Worm (Caenorhabditis elegans) whole organism, young adult: ENCODE results near the gene gcy-14.

Source experiments
- B0019.2 ChIP-seq: fragments of 200-800 bp; sonication (Bioruptor generic); conservative IDR thresholded peaks from 2 replicates; pipeline ENCODE4 v1.3.6; 2022; ENCODE audit warnings: missing genetic modification reagents, missing genetic modification characterization, missing compliant biosample characterization
- B0261.1 ChIP-seq: sonication (generic microtip); optimal IDR thresholded peaks from 2 replicates; lab custom pipeline; 2016; ENCODE audit warnings: mild to moderate bottlenecking, missing genetic modification characterization, moderate library complexity, missing compliant biosample characterization
- C06A6.2 ChIP-seq: fragments of 200-800 bp; sonication (Bioruptor generic); conservative IDR thresholded peaks from 2 replicates; pipeline ENCODE4 v1.3.6; 2022; ENCODE audit warnings: missing genetic modification characterization, missing compliant biosample characterization
- D2030.7 ChIP-seq: fragments of 200-800 bp; sonication (Bioruptor generic); IDR thresholded peaks from 2 replicates; pipeline ENCODE4 v1.3.6; 2022; ENCODE audit warnings: missing genetic modification reagents, missing genetic modification characterization, missing compliant biosample characterization
- F22D6.2 ChIP-seq: sonication (generic microtip); optimal IDR thresholded peaks from 2 replicates; lab custom pipeline; 2016; ENCODE audit warnings: mild to moderate bottlenecking, missing genetic modification characterization, missing compliant biosample characterization
- F33H1.4 ChIP-seq: fragments of 200-800 bp; sonication (Bioruptor generic); IDR thresholded peaks from 2 replicates; pipeline ENCODE4 v1.3.6; 2022; ENCODE audit warnings: missing genetic modification reagents, missing genetic modification characterization, missing compliant biosample characterization
- F37B4.10 ChIP-seq: fragments of 200-800 bp; sonication (Bioruptor generic); IDR thresholded peaks from 2 replicates; pipeline ENCODE4 v1.3.6; 2022; ENCODE audit warnings: missing genetic modification characterization, missing compliant biosample characterization
- F39B2.1 ChIP-seq: fragments of 200-800 bp; sonication (Bioruptor generic); IDR thresholded peaks from 2 replicates; pipeline ENCODE4 v1.3.6; 2022; ENCODE audit warnings: missing genetic modification reagents, missing genetic modification characterization, missing compliant biosample characterization
- F52B5.7 ChIP-seq: sonication (generic microtip); optimal IDR thresholded peaks from 2 replicates; lab custom pipeline; 2016; ENCODE audit warnings: mild to moderate bottlenecking, missing genetic modification characterization, missing compliant biosample characterization
- F57C9.4 ChIP-seq: sonication (generic microtip); optimal IDR thresholded peaks from 2 replicates; lab custom pipeline; 2017; ENCODE audit warnings: mild to moderate bottlenecking, missing genetic modification characterization, missing compliant biosample characterization
- K11D2.4 ChIP-seq: fragments of 200-800 bp; sonication (Bioruptor generic); IDR thresholded peaks from 2 replicates; pipeline ENCODE4 v1.3.6; 2022; ENCODE audit warnings: missing genetic modification reagents, missing genetic modification characterization, missing compliant biosample characterization
- Y56A3A.18 ChIP-seq: fragments of 200-800 bp; sonication (Bioruptor generic); IDR thresholded peaks from 2 replicates; pipeline ENCODE4 v1.3.6; 2022; ENCODE audit warnings: missing genetic modification reagents, missing genetic modification characterization, missing compliant biosample characterization
- aptf-3 ChIP-seq: fragments of 200-800 bp; sonication (Bioruptor generic); IDR thresholded peaks from 2 replicates; pipeline ENCODE4 v1.3.6; 2022; ENCODE audit warnings: missing genetic modification characterization, missing compliant biosample characterization
- atf-7 ChIP-seq: sonication (generic microtip); optimal IDR thresholded peaks from 2 replicates; lab custom pipeline; 2017; ENCODE audit warnings: mild to moderate bottlenecking, missing genetic modification characterization, missing compliant biosample characterization
- athp-1 ChIP-seq: sonication (generic microtip); optimal IDR thresholded peaks from 2 replicates; lab custom pipeline; 2017; ENCODE audit warnings: mild to moderate bottlenecking, missing genetic modification characterization, missing compliant biosample characterization
- bed-1 ChIP-seq: fragments of 200-800 bp; sonication (Bioruptor generic); IDR thresholded peaks from 2 replicates; pipeline ENCODE4 v1.3.6; 2022; ENCODE audit warnings: missing genetic modification reagents, missing genetic modification characterization, missing compliant biosample characterization
- bed-2 ChIP-seq: fragments of 200-800 bp; sonication (Bioruptor generic); IDR thresholded peaks from 2 replicates; pipeline ENCODE4 v1.3.6; 2022; ENCODE audit warnings: missing genetic modification reagents, missing genetic modification characterization, missing compliant biosample characterization
- ccch-3 ChIP-seq: fragments of 200-800 bp; sonication (Bioruptor generic); optimal IDR thresholded peaks from 2 replicates; lab custom pipeline; 2018; ENCODE audit warnings: mild to moderate bottlenecking, missing genetic modification characterization, missing compliant biosample characterization
- ceh-100 ChIP-seq: fragments of 200-800 bp; sonication (Bioruptor generic); IDR thresholded peaks from 2 replicates; pipeline ENCODE4 v1.3.6; 2022; ENCODE audit warnings: missing genetic modification reagents, missing genetic modification characterization, missing compliant biosample characterization
- ceh-27 ChIP-seq: fragments of 200-800 bp; sonication (Bioruptor generic); optimal IDR thresholded peaks from 2 replicates; lab custom pipeline; 2018; ENCODE audit warnings: mild to moderate bottlenecking, missing genetic modification characterization, moderate library complexity, missing compliant biosample characterization
- ceh-79 ChIP-seq: sonication (generic microtip); optimal IDR thresholded peaks from 2 replicates; lab custom pipeline; 2017; ENCODE audit warnings: mild to moderate bottlenecking, missing genetic modification characterization, missing compliant biosample characterization
- dox-1 ChIP-seq: fragments of 200-800 bp; sonication (Bioruptor generic); IDR thresholded peaks from 2 replicates; pipeline ENCODE4 v1.3.6; 2022; ENCODE audit warnings: missing genetic modification reagents, missing genetic modification characterization, missing compliant biosample characterization
- dpff-1 ChIP-seq: sonication (generic microtip); optimal IDR thresholded peaks from 2 replicates; lab custom pipeline; 2017; ENCODE audit warnings: mild to moderate bottlenecking, missing genetic modification characterization, missing compliant biosample characterization
- dpl-1 ChIP-seq: fragments of 150-350 bp; optimal IDR thresholded peaks from 2 replicates; lab custom pipeline; 2014; ENCODE audit warnings: missing biosample characterization, missing genetic modification reagents, missing genetic modification characterization
- egl-18 ChIP-seq: fragments of 200-800 bp; sonication (Bioruptor generic); IDR thresholded peaks from 2 replicates; pipeline ENCODE4 v1.3.6; 2022; ENCODE audit warnings: missing genetic modification reagents, missing genetic modification characterization, missing compliant biosample characterization
- egrh-3 ChIP-seq: fragments of 200-800 bp; sonication (Bioruptor generic); IDR thresholded peaks from 2 replicates; pipeline ENCODE4 v1.3.6; 2022; ENCODE audit warnings: missing genetic modification reagents, missing genetic modification characterization, missing compliant biosample characterization
- ets-4 ChIP-seq: fragments of 200-800 bp; sonication (Bioruptor generic); optimal IDR thresholded peaks from 2 replicates; lab custom pipeline; 2018; ENCODE audit warnings: mild to moderate bottlenecking, missing genetic modification characterization, missing compliant biosample characterization
- fkh-3 ChIP-seq: sonication (generic microtip); optimal IDR thresholded peaks from 2 replicates; lab custom pipeline; 2016; ENCODE audit warnings: mild to moderate bottlenecking, missing genetic modification characterization, missing compliant biosample characterization
- him-1 ChIP-seq: sonication (generic microtip); optimal IDR thresholded peaks from 2 replicates; lab custom pipeline; 2016; ENCODE audit warnings: missing genotype, missing genetic modification reagents, missing genetic modification characterization, missing compliant biosample characterization
- let-607 ChIP-seq, 2 experiments: fragments of 200-800 bp in 1 of 2; sonication (Bioruptor generic) in 1 of 2; sonication (generic microtip) in 1 of 2; optimal IDR thresholded peaks; 2 replicates each; lab custom pipeline; 2016 to 2018; ENCODE audit warnings: mild to moderate bottlenecking in 2 of 2, missing compliant biosample characterization in 2 of 2, missing genetic modification characterization in 2 of 2, moderate library complexity in 2 of 2, missing genotype in 1 of 2
- lin-40 ChIP-seq: sonication (generic microtip); optimal IDR thresholded peaks from 2 replicates; lab custom pipeline; 2016; ENCODE audit warnings: missing genetic modification characterization, mild to moderate bottlenecking, missing compliant biosample characterization, missing genotype, missing genetic modification reagents
- lin-54 ChIP-seq: fragments of 200-800 bp; sonication (Bioruptor generic); optimal IDR thresholded peaks from 2 replicates; lab custom pipeline; 2018; ENCODE audit warnings: mild to moderate bottlenecking, missing genetic modification characterization, missing compliant biosample characterization
- lir-1 ChIP-seq: fragments of 200-800 bp; sonication (Bioruptor generic); conservative IDR thresholded peaks from 2 replicates; pipeline ENCODE4 v1.3.6; 2022; ENCODE audit warnings: missing genetic modification reagents, missing genetic modification characterization, missing compliant biosample characterization
- lsy-27 ChIP-seq: sonication (generic microtip); optimal IDR thresholded peaks from 2 replicates; lab custom pipeline; 2017; ENCODE audit warnings: missing genetic modification characterization, mild to moderate bottlenecking, missing compliant biosample characterization, antibody characterized with exemption, missing genotype, borderline replicate concordance; ENCODE audit not compliant: insufficient read depth
- mxl-1 ChIP-seq: sonication (generic microtip); optimal IDR thresholded peaks from 2 replicates; lab custom pipeline; 2016; ENCODE audit warnings: missing genetic modification characterization, missing compliant biosample characterization
- nfya-2 ChIP-seq: fragments of 200-800 bp; sonication (Bioruptor generic); IDR thresholded peaks from 2 replicates; pipeline ENCODE4 v1.3.6; 2022; ENCODE audit warnings: missing genetic modification reagents, missing genetic modification characterization, missing compliant biosample characterization
- nhr-27 ChIP-seq: fragments of 200-800 bp; sonication (Bioruptor generic); optimal IDR thresholded peaks from 2 replicates; lab custom pipeline; 2018; ENCODE audit warnings: mild to moderate bottlenecking, missing genetic modification characterization, moderate library complexity, missing compliant biosample characterization
- nhr-90 ChIP-seq: sonication (generic microtip); optimal IDR thresholded peaks from 2 replicates; lab custom pipeline; 2016; ENCODE audit warnings: missing genotype, mild to moderate bottlenecking, missing genetic modification characterization, missing compliant biosample characterization
- snpc-4 ChIP-seq, 5 experiments: fragments of 150-350 bp in 1 of 5; sonication (generic microtip) in 4 of 5; optimal IDR thresholded peaks; 2 replicates each; lab custom pipeline; 2014 to 2018; ENCODE audit warnings: missing genetic modification characterization in 5 of 5, missing biosample characterization in 3 of 5, antibody characterized with exemption in 2 of 5, mild to moderate bottlenecking in 2 of 5, missing compliant biosample characterization in 2 of 5, missing genotype in 2 of 5, moderate library complexity in 2 of 5, missing genetic modification reagents in 1 of 5
- somi-1 ChIP-seq: fragments of 200-800 bp; sonication (Bioruptor generic); optimal IDR thresholded peaks from 2 replicates; lab custom pipeline; 2018; ENCODE audit warnings: mild to moderate bottlenecking, missing genetic modification characterization, missing compliant biosample characterization
- tlf-1 ChIP-seq: fragments of 200-800 bp; sonication (Bioruptor generic); optimal IDR thresholded peaks from 2 replicates; lab custom pipeline; 2018; ENCODE audit warnings: mild to moderate bottlenecking, missing genetic modification characterization, missing compliant biosample characterization
- ztf-25 ChIP-seq: fragments of 200-800 bp; sonication (Bioruptor generic); IDR thresholded peaks from 2 replicates; pipeline ENCODE4 v1.3.6; 2022; ENCODE audit warnings: missing genetic modification reagents, missing genetic modification characterization, missing compliant biosample characterization
- ztf-26 ChIP-seq: sonication (generic microtip); optimal IDR thresholded peaks from 2 replicates; lab custom pipeline; 2017; ENCODE audit warnings: missing genetic modification characterization, missing compliant biosample characterization
- ztf-28 ChIP-seq: fragments of 200-800 bp; sonication (Bioruptor generic); IDR thresholded peaks from 2 replicates; pipeline ENCODE4 v1.3.6; 2022; ENCODE audit warnings: missing genetic modification reagents, missing genetic modification characterization, missing compliant biosample characterization
- ztf-3 ChIP-seq: fragments of 200-800 bp; sonication (Bioruptor generic); optimal IDR thresholded peaks from 2 replicates; lab custom pipeline; 2018; ENCODE audit warnings: mild to moderate bottlenecking, missing genetic modification characterization, missing compliant biosample characterization
- ztf-6 ChIP-seq: fragments of 200-800 bp; sonication (Bioruptor generic); IDR thresholded peaks from 2 replicates; pipeline ENCODE4 v1.3.6; 2022; ENCODE audit warnings: missing genetic modification reagents, missing genetic modification characterization, missing compliant biosample characterization

Gene gcy-14

DNA sequence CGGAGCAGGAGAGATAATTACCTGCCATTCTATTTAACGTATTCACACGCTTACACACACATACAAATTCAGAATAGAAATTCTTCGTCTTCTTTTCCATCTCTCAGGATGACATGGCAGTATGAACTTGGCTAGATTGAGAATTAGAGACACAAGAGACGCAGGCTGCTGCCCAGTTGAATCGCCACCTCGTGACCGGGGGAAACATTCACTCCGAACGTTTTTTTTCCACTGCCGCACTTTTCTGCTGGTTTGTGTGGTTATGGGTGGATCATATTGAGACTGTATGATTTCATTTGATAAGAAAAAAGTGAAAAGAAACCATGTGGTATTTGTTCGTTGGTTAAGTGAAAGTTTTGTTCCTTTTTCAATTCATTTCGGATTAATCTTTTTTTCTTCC is 18.5 kb downstream of the gcy-14 start (continued):
- TF ChIP-seq aptf-3 (GFP tag; lab: Robert Waterston, UW) (no peak), Y56A3A.18 (GFP tag; lab: Robert Waterston, UW) (no peak; the same call in 1 of the 2 replicates), lin-40 (peak; percentile 80), ceh-27 (no peak), nhr-90 (tag; lab: Kevin White, UChicago) (peak; percentile 66)

DNA sequence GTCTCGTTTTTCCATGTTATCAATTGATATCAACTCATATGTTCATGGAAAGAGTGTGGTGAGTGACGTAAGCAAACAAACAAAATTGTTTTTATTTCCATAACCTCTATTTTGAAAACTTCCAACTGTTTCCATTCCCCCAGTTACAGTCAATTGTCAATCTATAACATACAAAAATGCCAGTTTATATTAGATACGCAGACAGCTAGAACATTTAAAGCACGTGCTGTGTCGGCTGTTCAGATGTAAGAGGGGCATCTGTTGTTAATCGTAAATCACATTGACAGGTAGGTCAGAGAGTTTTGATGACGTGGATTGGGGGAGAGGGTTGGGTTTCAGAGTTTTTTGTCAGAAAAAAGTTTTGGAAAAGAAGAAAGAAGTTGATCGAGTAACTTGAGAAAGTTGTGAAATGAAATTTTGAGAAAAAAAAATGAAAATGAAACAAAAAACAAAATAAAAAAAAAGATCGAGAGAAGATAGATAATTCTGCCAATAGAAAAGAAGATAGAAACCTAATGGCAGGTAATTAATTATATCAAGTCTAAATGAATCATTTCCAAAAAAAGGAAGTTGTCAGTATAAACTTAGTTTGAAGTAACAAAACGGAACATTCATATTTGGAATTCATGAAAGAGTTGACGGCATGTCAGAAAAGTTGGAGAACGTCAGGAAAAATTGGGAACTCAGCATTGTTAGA is 19.4 kb downstream of the gcy-14 start:
- TF ChIP-seq ccch-3 (GFP tag; lab: Kevin White, UChicago) (no peak), F52B5.7 (peak; percentile 4), fkh-3 (tag; lab: Kevin White, UChicago) (no peak), atf-7 (tag; lab: Kevin White, UChicago) (peak; percentile 60), C06A6.2 (GFP tag; lab: Robert Waterston, UW) (peak; percentile 52; the same call in 1 of the 2 replicates), athp-1 (no peak), nhr-90 (tag; lab: Kevin White, UChicago) (peak; percentile 44), ztf-3 (GFP tag; lab: Kevin White, UChicago) (no peak), nhr-27 (no peak), F57C9.4 (tag; lab: Kevin White, UChicago) (no peak), nfya-2 (no peak), mxl-1 (tag; lab: Kevin White, UChicago) (no peak), ztf-6 (GFP tag; lab: Robert Waterston, UW) (no peak), lir-1 (no peak; the same call in 1 of the 2 replicates), B0019.2 (no peak), D2030.7 (GFP tag; lab: Robert Waterston, UW) (no peak), ztf-26 (tag; lab: Kevin White, UChicago) (peak; percentile 65), lin-54 (peak; percentile 19), ztf-28 (GFP tag; lab: Robert Waterston, UW) (no peak), egl-18 (GFP tag; lab: Robert Waterston, UW) (no peak), ztf-25 (no peak), ets-4 (GFP tag; lab: Kevin White, UChicago) (no peak), tlf-1 (GFP tag; lab: Kevin White, UChicago) (no peak), K11D2.4 (GFP tag; lab: Robert Waterston, UW) (peak; percentile 62), dpl-1 (GFP tag; lab: Kevin White, UChicago) (no peak), aptf-3 (GFP tag; lab: Robert Waterston, UW) (no peak), snpc-4 (GFP tag; optimal IDR thresholded peaks at IDR 0.05; lab: Kevin White, UChicago) (no peak), snpc-4 (tag; optimal IDR thresholded peaks at IDR 0.05; lab: Kevin White, UChicago) (peak in 1 of 4 experiments; percentile 47), dpff-1 (tag; lab: Kevin White, UChicago) (no peak), F22D6.2 (no peak), bed-1 (GFP tag; lab: Robert Waterston, UW) (no peak), F33H1.4 (GFP tag; lab: Robert Waterston, UW) (no peak), Y56A3A.18 (GFP tag; lab: Robert Waterston, UW) (no peak), bed-2 (GFP tag; lab: Robert Waterston, UW) (no peak), lsy-27 (no peak), somi-1 (GFP tag; lab: Kevin White, UChicago) (peak; percentile 85), egrh-3 (GFP tag; lab: Robert Waterston, UW) (no peak), let-607 (tag; optimal IDR thresholded peaks at IDR 0.05; lab: Kevin White, UChicago) (peak; percentile 57 to 85), F39B2.1 (GFP tag; lab: Robert Waterston, UW) (no peak), him-1 (tag; lab: Kevin White, UChicago) (no peak), dox-1 (GFP tag; lab: Robert Waterston, UW) (peak; percentile 49; the same call in 1 of the 2 replicates), ceh-100 (GFP tag; lab: Robert Waterston, UW) (no peak), F37B4.10 (GFP tag; lab: Robert Waterston, UW) (no peak), ceh-79 (no peak), B0261.1 (no peak)
